Worm (Caenorhabditis elegans): Measurements from ENCODE around the gene dcar-1.
"Not testable (repeated sequence)": the region's sequence is repeated elsewhere in the genome, so short reads cannot be mapped to it uniquely, and the experiment has no call there.

- not testable (repeated sequence) for TF ChIP-seq ceh-39 (tag; optimal IDR thresholded peaks at IDR 0.05); snpc-4 (tag; optimal IDR thresholded peaks at IDR 0.05); nhr-12 (tag; optimal IDR thresholded peaks at IDR 0.05); mep-1 (tag; optimal IDR thresholded peaks at IDR 0.05); nhr-237 (tag; optimal IDR thresholded peaks at IDR 0.05); M03D4.4 (tag; optimal IDR thresholded peaks at IDR 0.05); nhr-76 (tag; optimal IDR thresholded peaks at IDR 0.05); unc-62 (GFP tag; optimal IDR thresholded peaks at IDR 0.05)
Observed at ce11 chrV:17894485-17894884, 15.6 kb upstream of the dcar-1 start, which contains the start of gene C06H5.12.

Data from whole organism, mixed stage, embryonic.